Worm (Caenorhabditis elegans) whole organism, L2 larva: ENCODE results near the gene act-1.

Source experiments
- C34F6.9 ChIP-seq: fragments of 150-350 bp; optimal IDR thresholded peaks from 2 replicates; lab custom pipeline; 2014; ENCODE audit warnings: missing biosample characterization, missing genetic modification characterization
- F13H6.1 ChIP-seq: sonication (generic microtip); optimal IDR thresholded peaks from 2 replicates; lab custom pipeline; 2016; ENCODE audit warnings: missing genetic modification characterization, missing compliant biosample characterization
- Y55F3AM.14 ChIP-seq: fragments of 200-800 bp; sonication (Bioruptor generic); optimal IDR thresholded peaks from 2 replicates; lab custom pipeline; 2018; ENCODE audit warnings: mild to moderate bottlenecking, missing genetic modification characterization, missing compliant biosample characterization
- aly-2 ChIP-seq: fragments of 150-350 bp; optimal IDR thresholded peaks from 2 replicates; lab custom pipeline; 2014; ENCODE audit warnings: missing biosample characterization, missing genetic modification characterization
- ama-1 ChIP-seq: fragments of 150-350 bp; optimal IDR thresholded peaks from 2 replicates; lab custom pipeline; 2018; ENCODE audit warnings: inconsistent platforms
- blmp-1 ChIP-seq: sonication (generic microtip); optimal IDR thresholded peaks from 2 replicates; lab custom pipeline; 2017; ENCODE audit warnings: missing genetic modification characterization, mild to moderate bottlenecking, missing compliant biosample characterization, antibody characterized with exemption, moderate library complexity; ENCODE audit not compliant: insufficient read depth
- crh-2 ChIP-seq: sonication (generic microtip); optimal IDR thresholded peaks from 2 replicates; lab custom pipeline; 2017; ENCODE audit warnings: missing biosample characterization, missing genetic modification characterization
- egl-27 ChIP-seq: sonication (generic microtip); optimal IDR thresholded peaks from 3 replicates; lab custom pipeline; 2017; ENCODE audit warnings: missing biosample characterization, missing genetic modification reagents, missing genetic modification characterization
- elt-1 ChIP-seq: fragments of 150-350 bp; optimal IDR thresholded peaks from 2 replicates; lab custom pipeline; 2014; ENCODE audit warnings: missing biosample characterization, missing genetic modification characterization
- elt-3 ChIP-seq: sonication (generic microtip); optimal IDR thresholded peaks from 2 replicates; lab custom pipeline; 2017; ENCODE audit warnings: missing biosample characterization, missing genetic modification characterization
- fos-1 ChIP-seq: fragments of 150-350 bp; optimal IDR thresholded peaks from 2 replicates; lab custom pipeline; 2014; ENCODE audit warnings: missing biosample characterization, missing genetic modification characterization
- gmeb-1 ChIP-seq: fragments of 150-350 bp; optimal IDR thresholded peaks from 2 replicates; lab custom pipeline; 2014; ENCODE audit warnings: missing biosample characterization, missing genetic modification characterization
- lin-11 ChIP-seq: fragments of 150-350 bp; sonication (generic microtip); optimal IDR thresholded peaks from 2 replicates; lab custom pipeline; 2014; ENCODE audit warnings: missing biosample characterization, missing genetic modification characterization, inconsistent platforms, mixed read lengths
- lin-13 ChIP-seq: fragments of 150-350 bp; optimal IDR thresholded peaks from 2 replicates; lab custom pipeline; 2014; ENCODE audit warnings: missing biosample characterization, missing genetic modification reagents, missing genetic modification characterization
- lsy-2 ChIP-seq, 2 experiments: fragments of 150-350 bp in 1 of 2; sonication (generic microtip) in 1 of 2; optimal IDR thresholded peaks; 2 replicates each; lab custom pipeline; 2014 to 2017; ENCODE audit warnings: missing biosample characterization in 2 of 2, missing genetic modification characterization in 2 of 2
- mab-5 ChIP-seq: fragments of 150-350 bp; optimal IDR thresholded peaks from 2 replicates; lab custom pipeline; 2014; ENCODE audit warnings: missing biosample characterization, missing genetic modification characterization
- mbf-1 ChIP-seq: sonication (generic microtip); optimal IDR thresholded peaks from 2 replicates; lab custom pipeline; 2017; ENCODE audit warnings: missing biosample characterization, missing genetic modification characterization
- mdl-1 ChIP-seq, 2 experiments: fragments of 150-350 bp in 1 of 2; sonication (generic microtip) in 1 of 2; optimal IDR thresholded peaks; 2 replicates each; lab custom pipeline; 2017; ENCODE audit warnings: missing biosample characterization in 2 of 2, missing genetic modification characterization in 2 of 2
- nhr-12 ChIP-seq: fragments of 150-350 bp; optimal IDR thresholded peaks from 2 replicates; lab custom pipeline; 2014; ENCODE audit warnings: missing biosample characterization, missing genetic modification characterization
- nhr-129 ChIP-seq: fragments of 150-350 bp; optimal IDR thresholded peaks from 2 replicates; lab custom pipeline; 2014; ENCODE audit warnings: missing biosample characterization, missing genetic modification characterization
- nhr-21 ChIP-seq: fragments of 150-350 bp; optimal IDR thresholded peaks from 2 replicates; lab custom pipeline; 2014; ENCODE audit warnings: missing biosample characterization, missing genetic modification characterization
- nhr-23 ChIP-seq: fragments of 150-350 bp; optimal IDR thresholded peaks from 2 replicates; lab custom pipeline; 2014; ENCODE audit warnings: missing biosample characterization, missing genetic modification reagents, missing genetic modification characterization
- nhr-25 ChIP-seq: fragments of 150-350 bp; sonication (generic microtip); optimal IDR thresholded peaks from 3 replicates; lab custom pipeline; 2014; ENCODE audit warnings: missing biosample characterization, missing genetic modification characterization
- nhr-6 ChIP-seq: fragments of 150-350 bp; optimal IDR thresholded peaks from 2 replicates; lab custom pipeline; 2014; ENCODE audit warnings: missing biosample characterization, missing genetic modification characterization
- nhr-77 ChIP-seq: fragments of 150-350 bp; optimal IDR thresholded peaks from 2 replicates; lab custom pipeline; 2014; ENCODE audit warnings: missing biosample characterization, missing genetic modification characterization
- peb-1 ChIP-seq: fragments of 150-350 bp; optimal IDR thresholded peaks from 2 replicates; lab custom pipeline; 2014; ENCODE audit warnings: missing biosample characterization, missing genetic modification characterization
- sem-4 ChIP-seq: fragments of 150-350 bp; optimal IDR thresholded peaks from 2 replicates; lab custom pipeline; 2014; ENCODE audit warnings: missing biosample characterization, missing genetic modification reagents, missing genetic modification characterization
- skn-1 ChIP-seq: sonication (generic microtip); optimal IDR thresholded peaks from 2 replicates; lab custom pipeline; 2017; ENCODE audit warnings: missing biosample characterization, missing genetic modification characterization
- sma-3 ChIP-seq: sonication (generic microtip); optimal IDR thresholded peaks from 2 replicates; lab custom pipeline; 2016; ENCODE audit warnings: missing genetic modification reagents, missing genetic modification characterization, missing compliant biosample characterization
- sma-9 ChIP-seq, 2 experiments: fragments of 150-350 bp in 1 of 2; sonication (generic microtip) in 1 of 2; optimal IDR thresholded peaks; 2 replicates each; lab custom pipeline; 2014 to 2016; ENCODE audit warnings: missing genetic modification characterization in 2 of 2, mild to moderate bottlenecking in 1 of 2, missing biosample characterization in 1 of 2, missing compliant biosample characterization in 1 of 2, missing genetic modification reagents in 1 of 2, moderate library complexity in 1 of 2
- snpc-4 ChIP-seq: fragments of 150-350 bp; optimal IDR thresholded peaks from 2 replicates; lab custom pipeline; 2014; ENCODE audit warnings: missing biosample characterization, missing genetic modification characterization
- unc-55 ChIP-seq: fragments of 150-350 bp; sonication (generic microtip); optimal IDR thresholded peaks from 3 replicates; lab custom pipeline; 2014; ENCODE audit warnings: missing biosample characterization, missing genetic modification reagents, missing genetic modification characterization
- unc-62 ChIP-seq: fragments of 150-350 bp; optimal IDR thresholded peaks from 2 replicates; lab custom pipeline; 2014; ENCODE audit warnings: missing biosample characterization, missing genetic modification reagents, missing genetic modification characterization
- zag-1 ChIP-seq: fragments of 150-350 bp; optimal IDR thresholded peaks from 2 replicates; lab custom pipeline; 2014; ENCODE audit warnings: missing biosample characterization, missing genetic modification characterization
- ztf-4 ChIP-seq: fragments of 150-350 bp; optimal IDR thresholded peaks from 2 replicates; lab custom pipeline; 2014; ENCODE audit warnings: missing biosample characterization, missing genetic modification characterization

act-1 gene

ce11 chrV:11080345-11081102 is at the start of gene act-1:
TSS of gene act-1 (plus strand) at chrV:11081052.
- TF ChIP-seq peb-1 (tag; lab: Kevin White, UChicago) = no peak
- TF ChIP-seq elt-1 (tag; lab: Kevin White, UChicago) = no peak
- no peak for TF ChIP-seq ztf-4 (tag; lab: Kevin White, UChicago)
- peak in 1 of 2 experiments; percentile 29 for TF ChIP-seq lsy-2 (tag; optimal IDR thresholded peaks at IDR 0.05; lab: Kevin White, UChicago)
- no peak for TF ChIP-seq nhr-6
- no peak for TF ChIP-seq nhr-21 (tag; lab: Kevin White, UChicago)
- peak; percentile 60 for TF ChIP-seq sma-9 (GFP tag; optimal IDR thresholded peaks at IDR 0.05; lab: Kevin White, UChicago)
- TF ChIP-seq sma-9 (tag; optimal IDR thresholded peaks at IDR 0.05; lab: Kevin White, UChicago) = no peak
- TF ChIP-seq mab-5 (tag; lab: Kevin White, UChicago) = no peak
- no peak for TF ChIP-seq nhr-23 (tag; lab: Kevin White, UChicago)
- no peak for TF ChIP-seq lin-13
- no peak for TF ChIP-seq sma-3 (GFP tag; lab: Kevin White, UChicago)
- TF ChIP-seq fos-1 = peak; percentile 96
- TF ChIP-seq F13H6.1 = peak; percentile 75
- no peak for TF ChIP-seq nhr-77
- peak; percentile 9 for TF ChIP-seq sem-4
- TF ChIP-seq nhr-129 (tag; lab: Kevin White, UChicago) = peak; percentile 60
- TF ChIP-seq blmp-1 (tag; lab: Kevin White, UChicago) = no peak

ce11 chrV:11033241-11033640 is 47.6 kb upstream of the act-1 start:
- TF ChIP-seq unc-62 (GFP tag; lab: Kevin White, UChicago) (no peak), sma-9 (GFP tag; optimal IDR thresholded peaks at IDR 0.05; lab: Kevin White, UChicago) (no peak), sma-9 (tag; optimal IDR thresholded peaks at IDR 0.05; lab: Kevin White, UChicago) (no peak), nhr-21 (tag; lab: Kevin White, UChicago) (no peak), crh-2 (tag; lab: Kevin White, UChicago) (no peak), sma-3 (GFP tag; lab: Kevin White, UChicago) (no peak), sem-4 (no peak), lsy-2 (tag; optimal IDR thresholded peaks at IDR 0.05; lab: Kevin White, UChicago) (no peak), nhr-25 (tag; lab: Kevin White, UChicago) (no peak), gmeb-1 (tag; lab: Kevin White, UChicago) (no peak), ama-1 (lab: Kevin White, UChicago) (no peak)

- no peak for TF ChIP-seq lin-13
- TF ChIP-seq C34F6.9 (tag; lab: Kevin White, UChicago) = peak; percentile 16
- TF ChIP-seq nhr-129 (tag; lab: Kevin White, UChicago) = peak; percentile 59
- peak; percentile 41 for TF ChIP-seq F13H6.1
- TF ChIP-seq unc-62 (GFP tag; lab: Kevin White, UChicago) = no peak
- peak; percentile 14 for TF ChIP-seq sma-9 (GFP tag; optimal IDR thresholded peaks at IDR 0.05; lab: Kevin White, UChicago)
- TF ChIP-seq sma-9 (tag; optimal IDR thresholded peaks at IDR 0.05; lab: Kevin White, UChicago) = no peak
- peak; percentile 22 for TF ChIP-seq sem-4
- TF ChIP-seq, all 48 proteins: peak for 5
Measured at ce11 chrV:11034748-11035147, 46.1 kb upstream of the act-1 start, which contains the start of gene pptr-2. TSS of gene pptr-2 (minus strand) at chrV:11034931.

- TF ChIP-seq lsy-2 (tag; optimal IDR thresholded peaks at IDR 0.05; lab: Kevin White, UChicago) = peak; percentile 38 to 85
- no peak for TF ChIP-seq nhr-77
- TF ChIP-seq lin-13 = peak; percentile 84
- peak; percentile 37 for TF ChIP-seq Y55F3AM.14
- TF ChIP-seq skn-1 (tag; lab: Kevin White, UChicago) = no peak
- TF ChIP-seq lin-11 (tag; lab: Kevin White, UChicago) = no peak
- peak; percentile 76 for TF ChIP-seq nhr-25 (tag; lab: Kevin White, UChicago)
- peak; percentile 69 for TF ChIP-seq gmeb-1 (tag; lab: Kevin White, UChicago)
- TF ChIP-seq aly-2 (tag; lab: Kevin White, UChicago) = no peak
- TF ChIP-seq mdl-1 (tag; optimal IDR thresholded peaks at IDR 0.05; lab: Kevin White, UChicago) = no peak
- peak; percentile 76 for TF ChIP-seq fos-1
- TF ChIP-seq nhr-6 = peak; percentile 75
- no peak for TF ChIP-seq mbf-1 (tag; lab: Kevin White, UChicago)
- no peak for TF ChIP-seq peb-1 (tag; lab: Kevin White, UChicago)
- TF ChIP-seq zag-1 = peak; percentile 12
- peak; percentile 90 for TF ChIP-seq nhr-129 (tag; lab: Kevin White, UChicago)
- no peak for TF ChIP-seq elt-3 (tag; lab: Kevin White, UChicago)
- peak; percentile 95 for TF ChIP-seq unc-55 (GFP tag; lab: Kevin White, UChicago)
- TF ChIP-seq blmp-1 (tag; lab: Kevin White, UChicago) = peak; percentile 39
- TF ChIP-seq C34F6.9 (tag; lab: Kevin White, UChicago) = peak; percentile 93
- TF ChIP-seq sem-4 = peak; percentile 45
- TF ChIP-seq sma-9 (GFP tag; optimal IDR thresholded peaks at IDR 0.05; lab: Kevin White, UChicago) = peak; percentile 62
- no peak for TF ChIP-seq sma-9 (tag; optimal IDR thresholded peaks at IDR 0.05; lab: Kevin White, UChicago)
- TF ChIP-seq F13H6.1 = peak; percentile 81
- TF ChIP-seq egl-27 (tag; lab: Kevin White, UChicago) = peak; percentile 55
- TF ChIP-seq nhr-12 = no peak
- peak; percentile 93 for TF ChIP-seq sma-3 (GFP tag; lab: Kevin White, UChicago)
- peak; percentile 39 for TF ChIP-seq nhr-21 (tag; lab: Kevin White, UChicago)
- no peak for TF ChIP-seq snpc-4 (tag; lab: Kevin White, UChicago)
- peak; percentile 74 for TF ChIP-seq crh-2 (tag; lab: Kevin White, UChicago)
Measured at ce11 chrV:11039379-11039954, 41.4 kb upstream of the act-1 start, which contains the start of gene pak-2. TSS of gene pak-2 (minus strand) at chrV:11039429.
